Worm (Caenorhabditis elegans) whole organism, L4 larva: Measurements from ENCODE around the gene cyp-33D1.

Experiments
- ama-1 ChIP-seq: fragments of 150-350 bp; optimal IDR thresholded peaks from 2 replicates; lab custom pipeline; 2014; ENCODE audit warnings: inconsistent platforms, mixed read lengths
- ces-1 ChIP-seq: fragments of 150-350 bp; sonication (generic microtip); optimal IDR thresholded peaks from 4 replicates; lab custom pipeline; 2014; ENCODE audit warnings: missing biosample characterization, missing genetic modification reagents, missing genetic modification characterization
- dmd-9 ChIP-seq: fragments of 200-800 bp; sonication (Bioruptor generic); IDR thresholded peaks from 2 replicates; pipeline ENCODE4 v1.3.6; 2022; ENCODE audit warnings: missing genetic modification reagents, missing genetic modification characterization, missing compliant biosample characterization
- egl-27 ChIP-seq: sonication (generic microtip); optimal IDR thresholded peaks from 3 replicates; lab custom pipeline; 2017; ENCODE audit warnings: missing biosample characterization, missing genetic modification reagents, missing genetic modification characterization
- fos-1 ChIP-seq: fragments of 150-350 bp; optimal IDR thresholded peaks from 2 replicates; lab custom pipeline; 2014; ENCODE audit warnings: missing biosample characterization, missing genetic modification characterization
- hlh-11 ChIP-seq: fragments of 200-800 bp; sonication (Bioruptor generic); optimal IDR thresholded peaks from 2 replicates; lab custom pipeline; 2018; ENCODE audit warnings: mild to moderate bottlenecking, missing genetic modification characterization, missing compliant biosample characterization
- nhr-11 ChIP-seq: fragments of 150-350 bp; optimal IDR thresholded peaks from 2 replicates; lab custom pipeline; 2014; ENCODE audit warnings: missing biosample characterization, missing genetic modification characterization
- nhr-237 ChIP-seq: sonication (generic microtip); optimal IDR thresholded peaks from 2 replicates; lab custom pipeline; 2017; ENCODE audit warnings: missing biosample characterization, missing genetic modification characterization
- pha-4 ChIP-seq, 2 experiments: fragments of 150-350 bp in 1 of 2; fragments of 200-800 bp in 1 of 2; sonication (Bioruptor generic) in 1 of 2; IDR thresholded peaks in 1 of 2; optimal IDR thresholded peaks in 1 of 2; 2 replicates each; pipeline versions ENCODE4 v1.3.6 to Lab custom; 2014 to 2022; ENCODE audit warnings: missing genetic modification characterization in 2 of 2, missing genetic modification reagents in 2 of 2, missing biosample characterization in 1 of 2, missing compliant biosample characterization in 1 of 2
- pqm-1 ChIP-seq: sonication (generic microtip); optimal IDR thresholded peaks from 2 replicates; lab custom pipeline; 2017; ENCODE audit warnings: missing biosample characterization, missing genetic modification characterization
- skn-1 ChIP-seq: fragments of 150-350 bp; optimal IDR thresholded peaks from 2 replicates; lab custom pipeline; 2014; ENCODE audit warnings: missing biosample characterization, missing genetic modification characterization
- unc-62 ChIP-seq, 3 experiments: fragments of 150-350 bp in 1 of 3; sonication (generic microtip); optimal IDR thresholded peaks in 2 of 3; peaks in 1 of 3; 1 replicate in 1 of 3; 2 replicates in 2 of 3; lab custom pipeline; 2014 to 2017; ENCODE audit warnings: missing biosample characterization in 3 of 3, missing genetic modification characterization in 3 of 3, missing genetic modification reagents in 3 of 3, missing genotype in 1 of 3
- ztf-11 ChIP-seq: fragments of 150-350 bp; optimal IDR thresholded peaks from 2 replicates; lab custom pipeline; 2014; ENCODE audit warnings: missing biosample characterization, missing genetic modification characterization

- no peak for TF ChIP-seq ama-1 (lab: Kevin White, UChicago)
- no peak for TF ChIP-seq fos-1 (tag; lab: Kevin White, UChicago)
- no peak for TF ChIP-seq nhr-11 (tag; lab: Kevin White, UChicago)
- TF ChIP-seq ces-1: no peak
- no peak for TF ChIP-seq nhr-237 (tag; lab: Kevin White, UChicago)
- no peak for TF ChIP-seq ztf-11
- no peak for TF ChIP-seq dmd-9 (GFP tag; lab: Robert Waterston, UW)
- TF ChIP-seq skn-1 (tag; lab: Kevin White, UChicago): no peak
- TF ChIP-seq pha-4 (GFP tag; IDR thresholded peaks at IDR 0.05; lab: Robert Waterston, UW): no peak
- TF ChIP-seq pha-4 (tag; optimal IDR thresholded peaks at IDR 0.05; lab: Kevin White, UChicago): peak; percentile 19
- no peak for TF ChIP-seq hlh-11
- TF ChIP-seq unc-62 (GFP tag; optimal IDR thresholded peaks at IDR 0.05 in 1 of 2; lab: Kevin White, UChicago): no peak
- TF ChIP-seq unc-62 (tag; optimal IDR thresholded peaks at IDR 0.05; lab: Kevin White, UChicago): no peak
- TF ChIP-seq egl-27 (tag; lab: Kevin White, UChicago): no peak
- peak; percentile 22 for TF ChIP-seq pqm-1
Measured at ce11 chrV:16160087-16160486, 15.6 kb downstream of the cyp-33D1 start.
